Worm (Caenorhabditis elegans): ENCODE data around the gene algn-9.

Gene algn-9

DNA sequence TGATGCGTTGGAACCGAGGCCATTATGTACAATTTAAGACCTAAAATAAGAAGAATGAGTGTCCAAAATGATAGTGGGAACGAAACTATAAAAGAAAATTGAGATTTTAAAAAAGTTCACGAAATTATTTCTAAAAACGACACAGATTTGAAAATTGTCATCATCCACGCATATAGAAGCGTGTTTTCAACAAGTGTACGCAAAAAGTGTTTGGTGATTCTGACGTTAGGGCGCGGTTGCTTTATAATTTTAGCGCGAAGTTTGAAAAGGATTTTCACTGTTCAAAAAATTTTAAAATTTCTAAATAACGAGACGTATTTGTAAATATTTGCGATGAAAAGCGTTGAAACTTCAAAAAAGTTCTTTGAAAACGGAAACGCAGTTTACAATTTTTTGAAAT lies 20.8 kb upstream of the algn-9 start, which contains the start of gene cdc-48.1:
Gene cdc-48.1, minus strand, starts transcription at position 40 of the 400 bp plus-strand sequence.
- peak; percentile 65 for TF ChIP-seq egl-27 (tag; optimal IDR thresholded peaks at IDR 0.05)
- TF ChIP-seq mes-2 (tag; optimal IDR thresholded peaks at IDR 0.05; ENCODE audit: poor library complexity, severe bottlenecking): peak; percentile 100
- peak; percentile 100 for TF ChIP-seq mep-1 (tag; optimal IDR thresholded peaks at IDR 0.05)
- TF ChIP-seq hlh-11 (tag; optimal IDR thresholded peaks at IDR 0.05): peak; percentile 99
- peak; percentile 98 for TF ChIP-seq nhr-102 (tag; optimal IDR thresholded peaks at IDR 0.05)
- peak; percentile 92 for TF ChIP-seq F10B5.3 (tag; optimal IDR thresholded peaks at IDR 0.05)
- TF ChIP-seq dpl-1 (GFP tag; optimal IDR thresholded peaks at IDR 0.05): peak; percentile 100
- peak; percentile 97 for TF ChIP-seq nhr-41 (GFP tag; IDR thresholded peaks at IDR 0.05)
- TF ChIP-seq mxl-3 (GFP tag; optimal IDR thresholded peaks at IDR 0.05): peak; percentile 96
- TF ChIP-seq lin-15B (tag; optimal IDR thresholded peaks at IDR 0.05): peak; percentile 100
- TF ChIP-seq duxl-1 (tag; optimal IDR thresholded peaks at IDR 0.05; ENCODE audit: poor library complexity): peak; percentile 98
- peak; percentile 98 for TF ChIP-seq saeg-2 (GFP tag; IDR thresholded peaks at IDR 0.05)
- TF ChIP-seq Y75B8A.6 (GFP tag; IDR thresholded peaks at IDR 0.05): peak; percentile 99
- TF ChIP-seq lsy-2 (tag; optimal IDR thresholded peaks at IDR 0.05): peak; percentile 99
- peak; percentile 97 for TF ChIP-seq F49E8.2 (tag; optimal IDR thresholded peaks at IDR 0.05; ENCODE audit: borderline replicate concordance)
- TF ChIP-seq snpc-1.2 (GFP tag; IDR thresholded peaks at IDR 0.05): peak; percentile 94
- peak; percentile 95 for TF ChIP-seq zip-2 (tag; optimal IDR thresholded peaks at IDR 0.05)
- TF ChIP-seq ceh-28 (tag; optimal IDR thresholded peaks at IDR 0.05): peak; percentile 72
- TF ChIP-seq mdl-1 (tag; optimal IDR thresholded peaks at IDR 0.05): peak; percentile 73 to 98
- peak; percentile 73 for TF ChIP-seq skn-1 (tag; optimal IDR thresholded peaks at IDR 0.05)
- peak; percentile 100 for TF ChIP-seq dmd-6 (GFP tag; IDR thresholded peaks at IDR 0.05)
- peak; percentile 100 for TF ChIP-seq tra-1 (GFP tag; IDR thresholded peaks at IDR 0.05)
- TF ChIP-seq ceh-44 (GFP tag; IDR thresholded peaks at IDR 0.05): peak; percentile 96
- peak; percentile 58 for TF ChIP-seq ztf-11 (tag; optimal IDR thresholded peaks at IDR 0.05)
- peak; percentile 89 for TF ChIP-seq nhr-237 (tag; optimal IDR thresholded peaks at IDR 0.05)
- peak; percentile 92 for TF ChIP-seq zag-1 (tag; optimal IDR thresholded peaks at IDR 0.05)
- TF ChIP-seq cey-2 (tag; optimal IDR thresholded peaks at IDR 0.05; ENCODE audit: borderline replicate concordance, insufficient read depth): peak; percentile 95
- TF ChIP-seq zfp-2 (tag; optimal IDR thresholded peaks at IDR 0.05): peak; percentile 94
- TF ChIP-seq snpc-4 (tag; optimal IDR thresholded peaks at IDR 0.05): peak; percentile 62
- TF ChIP-seq T20F7.1 (GFP tag; optimal IDR thresholded peaks at IDR 0.05): peak; percentile 99
- peak; percentile 91 for TF ChIP-seq nhr-76 (tag; optimal IDR thresholded peaks at IDR 0.05)
- TF ChIP-seq fos-1 (tag; optimal IDR thresholded peaks at IDR 0.05): peak; percentile 93
- peak; percentile 95 for TF ChIP-seq F44E2.7 (GFP tag; IDR thresholded peaks at IDR 0.05)
- TF ChIP-seq ceh-20 (GFP tag; IDR thresholded peaks at IDR 0.05): peak; percentile 100
- peak; percentile 100 for TF ChIP-seq fkh-10 (GFP tag; optimal IDR thresholded peaks at IDR 0.05)
- TF ChIP-seq unc-39 (tag; optimal IDR thresholded peaks at IDR 0.05): no peak
- TF ChIP-seq tag-97 (GFP tag; IDR thresholded peaks at IDR 0.05): 0 out of 2 replicates have a peak, but pooled peaks have one; percentile 73
- TF ChIP-seq rbr-2 (tag; optimal IDR thresholded peaks at IDR 0.05): peak; percentile 99
- TF ChIP-seq nhr-42 (GFP tag; IDR thresholded peaks at IDR 0.05): peak; percentile 99
- peak; percentile 100 for TF ChIP-seq dve-1 (tag; optimal IDR thresholded peaks at IDR 0.05; ENCODE audit: insufficient read depth)
- peak; percentile 74 for TF ChIP-seq ceh-82 (tag; optimal IDR thresholded peaks at IDR 0.05)
- peak; percentile 67 for TF ChIP-seq R02D3.7 (tag; optimal IDR thresholded peaks at IDR 0.05)
- peak; percentile 49 for TF ChIP-seq ceh-62 (tag; optimal IDR thresholded peaks at IDR 0.05)
- peak; percentile 97 for TF ChIP-seq F37D6.2 (tag; optimal IDR thresholded peaks at IDR 0.05)
- peak; percentile 97 for TF ChIP-seq D1046.2 (GFP tag; IDR thresholded peaks at IDR 0.05)
- TF ChIP-seq aha-1 (tag): peak; percentile 100
- TF ChIP-seq zip-11 (GFP tag; IDR thresholded peaks at IDR 0.05): peak; percentile 75; the same call in 1 of the 2 replicates
- peak; percentile 98 for TF ChIP-seq nhr-25 (tag; optimal IDR thresholded peaks at IDR 0.05; ENCODE audit: borderline replicate concordance, insufficient read depth)
- TF ChIP-seq unc-130 (GFP tag; optimal IDR thresholded peaks at IDR 0.05): peak; percentile 98
- TF ChIP-seq daf-8 (GFP tag; IDR thresholded peaks at IDR 0.05): peak; percentile 92; the same call in 1 of the 2 replicates
- peak; percentile 98 for TF ChIP-seq dmd-9 (GFP tag; IDR thresholded peaks at IDR 0.05)

Data from whole organism, L4 larva.